Worm (Caenorhabditis elegans): Measurements from ENCODE around the gene T05A8.1.

ce11 chrII:2695079-2695478 lies 14.8 kb downstream of the T05A8.1 start:
- TF ChIP-seq D2030.7 (GFP tag; IDR thresholded peaks at IDR 0.05), result no peak
- no peak for TF ChIP-seq nhr-90 (tag; optimal IDR thresholded peaks at IDR 0.05)
- no peak for TF ChIP-seq egrh-3 (GFP tag; IDR thresholded peaks at IDR 0.05)
- no peak for TF ChIP-seq Y67H2A.10 (GFP tag; conservative IDR thresholded peaks at IDR 0.05)
- no peak for TF ChIP-seq mes-4 (tag; optimal IDR thresholded peaks at IDR 0.05)
- no peak for TF ChIP-seq nfya-1 (tag; optimal IDR thresholded peaks at IDR 0.05; ENCODE audit: borderline replicate concordance, insufficient read depth)
- TF ChIP-seq lin-40 (tag; optimal IDR thresholded peaks at IDR 0.05), result no peak
- no peak for TF ChIP-seq unc-62 (GFP tag; optimal IDR thresholded peaks at IDR 0.05)
- TF ChIP-seq let-607 (tag; optimal IDR thresholded peaks at IDR 0.05), result no peak
- TF ChIP-seq nhr-179 (tag; optimal IDR thresholded peaks at IDR 0.05), result no peak
- TF ChIP-seq ama-1 (optimal IDR thresholded peaks at IDR 0.05), result no peak
- TF ChIP-seq ama-1 (GFP tag; optimal IDR thresholded peaks at IDR 0.05), result no peak
- no peak for TF ChIP-seq C06A6.2 (GFP tag; conservative IDR thresholded peaks at IDR 0.05)
